Fruit fly (Drosophila melanogaster) whole organism, embryonic: Measurements from ENCODE around the gene wrm2.

Experiments
- CG10654 ChIP-seq: fragments of 200-800 bp; sonication (Bioruptor generic); optimal IDR thresholded peaks from 2 replicates; lab custom pipeline; 2016; ENCODE audit warnings: missing biosample characterization, missing genetic modification characterization
- CG12236 ChIP-seq: fragments of 200-800 bp; sonication (Bioruptor generic); optimal IDR thresholded peaks from 2 replicates; lab custom pipeline; 2016; ENCODE audit warnings: missing biosample characterization, missing genetic modification characterization
- CG12942 ChIP-seq: fragments of 200-800 bp; sonication (Bioruptor generic); optimal IDR thresholded peaks from 3 replicates; lab custom pipeline; 2016; ENCODE audit warnings: missing biosample characterization, missing genetic modification characterization
- CG13296 ChIP-seq: fragments of 200-800 bp; sonication (Bioruptor generic); optimal IDR thresholded peaks from 3 replicates; lab custom pipeline; 2018; ENCODE audit warnings: missing biosample characterization, mild to moderate bottlenecking, missing genetic modification characterization
- CG15479 ChIP-seq: fragments of 200-800 bp; sonication (Bioruptor generic); optimal IDR thresholded peaks from 3 replicates; lab custom pipeline; 2019; ENCODE audit warnings: missing biosample characterization, mild to moderate bottlenecking, missing genetic modification characterization, moderate library complexity
- CG16815 ChIP-seq: fragments of 200-800 bp; sonication (Bioruptor generic); optimal IDR thresholded peaks from 3 replicates; lab custom pipeline; 2017; ENCODE audit warnings: missing biosample characterization, mild to moderate bottlenecking, missing genetic modification characterization
- CG17328 ChIP-seq: fragments of 200-800 bp; sonication (Bioruptor generic); IDR thresholded peaks from 2 replicates; pipeline ENCODE4 v1.3.6; 2022; ENCODE audit warnings: missing biosample characterization, missing genetic modification characterization
- CG30020 ChIP-seq: fragments of 200-800 bp; optimal IDR thresholded peaks from 2 replicates; lab custom pipeline; 2019; ENCODE audit warnings: missing biosample characterization, mild to moderate bottlenecking, missing genetic modification characterization, moderate library complexity
- CG30403 ChIP-seq: fragments of 200-800 bp; sonication (Bioruptor generic); optimal IDR thresholded peaks from 3 replicates; lab custom pipeline; 2016; ENCODE audit warnings: missing biosample characterization, missing genetic modification characterization
- CG31365 ChIP-seq: fragments of 200-800 bp; sonication (Bioruptor generic); optimal IDR thresholded peaks from 2 replicates; lab custom pipeline; 2018; ENCODE audit warnings: missing biosample characterization, mild to moderate bottlenecking, missing genetic modification characterization
- CG3726 ChIP-seq: fragments of 200-800 bp; sonication (Bioruptor generic); IDR thresholded peaks from 3 replicates; pipeline ENCODE4, ENCODE4 v1.3.6; 2022; ENCODE audit warnings: missing biosample characterization, missing genetic modification characterization
- CG4282 ChIP-seq: fragments of 200-800 bp; sonication (Bioruptor generic); optimal IDR thresholded peaks from 2 replicates; lab custom pipeline; 2016; ENCODE audit warnings: missing biosample characterization, missing genetic modification characterization
- CG43689 ChIP-seq: fragments of 200-800 bp; sonication (Bioruptor generic); IDR thresholded peaks from 2 replicates; pipeline ENCODE4 v1.3.6; 2022; ENCODE audit warnings: missing biosample characterization, missing genetic modification characterization
- CG8089 ChIP-seq: fragments of 200-800 bp; sonication (Bioruptor generic); optimal IDR thresholded peaks from 3 replicates; lab custom pipeline; 2016; ENCODE audit warnings: missing biosample characterization, missing genetic modification characterization
- CG8924 ChIP-seq: fragments of 200-800 bp; optimal IDR thresholded peaks from 3 replicates; lab custom pipeline; 2019; ENCODE audit warnings: missing biosample characterization, mild to moderate bottlenecking, missing genetic modification characterization, moderate library complexity
- CG8944 ChIP-seq: fragments of 200-800 bp; sonication (Bioruptor generic); optimal IDR thresholded peaks from 3 replicates; lab custom pipeline; 2016; ENCODE audit warnings: missing biosample characterization, missing genetic modification characterization
- Dad ChIP-seq: fragments of 200-800 bp; sonication (Bioruptor generic); optimal IDR thresholded peaks from 3 replicates; lab custom pipeline; 2016; ENCODE audit warnings: missing biosample characterization, missing genetic modification characterization
- Dll ChIP-seq: fragments of 200-800 bp; sonication (Bioruptor generic); IDR thresholded peaks from 4 replicates; pipeline ENCODE4 v1.3.6; 2022; ENCODE audit warnings: missing biosample characterization, missing genetic modification characterization; ENCODE audit not compliant: partially characterized antibody
- Gug ChIP-seq: fragments of 200-800 bp; sonication (Bioruptor generic); IDR thresholded peaks from 4 replicates; pipeline ENCODE4 v1.3.6; 2022; ENCODE audit warnings: missing biosample characterization, missing genetic modification characterization
- H2.0 ChIP-seq: fragments of 200-800 bp; sonication (Bioruptor generic); IDR thresholded peaks from 2 replicates; pipeline ENCODE4 v1.3.6; 2022; ENCODE audit warnings: missing biosample characterization, missing genetic modification characterization
- Hr3 ChIP-seq: fragments of 200-800 bp; sonication (Bioruptor generic); optimal IDR thresholded peaks from 3 replicates; lab custom pipeline; 2016; ENCODE audit warnings: missing biosample characterization, missing genetic modification characterization
- Hr51 ChIP-seq, 2 experiments: fragments of 200-800 bp; sonication (Bioruptor generic); optimal IDR thresholded peaks; 2 replicates in 1 of 2; 3 replicates in 1 of 2; lab custom pipeline; 2016 to 2018; ENCODE audit warnings: missing biosample characterization in 2 of 2, missing genetic modification characterization in 2 of 2, mild to moderate bottlenecking in 1 of 2, moderate library complexity in 1 of 2
- MBD-R2 ChIP-seq: fragments of 200-800 bp; sonication (Bioruptor generic); IDR thresholded peaks from 2 replicates; pipeline ENCODE4 v1.3.6; 2022; ENCODE audit warnings: missing biosample characterization, missing genetic modification characterization
- Meics ChIP-seq: fragments of 200-800 bp; sonication (Bioruptor generic); optimal IDR thresholded peaks from 2 replicates; lab custom pipeline; 2017; ENCODE audit warnings: missing biosample characterization, mild to moderate bottlenecking, missing genetic modification characterization
- Neu2 ChIP-seq: fragments of 200-800 bp; sonication (Bioruptor generic); optimal IDR thresholded peaks from 3 replicates; lab custom pipeline; 2016; ENCODE audit warnings: missing biosample characterization, missing genetic modification characterization, borderline replicate concordance
- NfI ChIP-seq: fragments of 200-800 bp; sonication (Bioruptor generic); optimal IDR thresholded peaks from 3 replicates; lab custom pipeline; 2018; ENCODE audit warnings: missing biosample characterization, mild to moderate bottlenecking, missing genetic modification characterization, moderate library complexity
- Sry-β ChIP-seq: fragments of 200-800 bp; sonication (Bioruptor generic); optimal IDR thresholded peaks from 2 replicates; lab custom pipeline; 2018; ENCODE audit warnings: missing biosample characterization, mild to moderate bottlenecking, missing genetic modification characterization, moderate library complexity
- bbx ChIP-seq: fragments of 200-800 bp; sonication (Bioruptor generic); IDR thresholded peaks from 2 replicates; pipeline ENCODE4 v1.3.6; 2022; ENCODE audit warnings: missing biosample characterization, missing genetic modification characterization; ENCODE audit not compliant: partially characterized antibody
- dysf ChIP-seq: fragments of 200-800 bp; sonication (Bioruptor generic); IDR thresholded peaks from 3 replicates; pipeline ENCODE4 v1.3.6; 2022; ENCODE audit warnings: missing biosample characterization, missing genetic modification characterization
- en ChIP-seq: fragments of 200-800 bp; sonication (Bioruptor generic); optimal IDR thresholded peaks from 2 replicates; lab custom pipeline; 2016; ENCODE audit warnings: missing biosample characterization, missing genetic modification characterization
- eve ChIP-seq, 2 experiments: fragments of >200 bp; optimal IDR thresholded peaks; 2 replicates each; lab custom pipeline; 2017; ENCODE audit warnings: missing biosample characterization in 2 of 2, missing genetic modification characterization in 2 of 2
- fd96Cb ChIP-seq: fragments of 200-800 bp; sonication (Bioruptor generic); optimal IDR thresholded peaks from 2 replicates; lab custom pipeline; 2018; ENCODE audit warnings: missing biosample characterization, mild to moderate bottlenecking, missing genetic modification characterization, moderate library complexity
- hkb ChIP-seq, 2 experiments: fragments of 200-800 bp in 1 of 2; fragments of >200 bp in 1 of 2; sonication (Bioruptor generic) in 1 of 2; IDR thresholded peaks in 1 of 2; optimal IDR thresholded peaks in 1 of 2; 2 replicates each; pipeline versions ENCODE4 v1.3.6 to Lab custom; 2017 to 2022; ENCODE audit warnings: missing biosample characterization in 1 of 2, missing genetic modification characterization in 1 of 2
- maf-S ChIP-seq: fragments of 200-800 bp; sonication (Bioruptor generic); optimal IDR thresholded peaks from 2 replicates; lab custom pipeline; 2016; ENCODE audit warnings: missing biosample characterization, missing genetic modification characterization
- mld ChIP-seq: fragments of 200-800 bp; sonication (Bioruptor generic); IDR thresholded peaks from 3 replicates; pipeline ENCODE4 v1.3.6; 2022; ENCODE audit warnings: missing biosample characterization, missing genetic modification characterization; ENCODE audit not compliant: partially characterized antibody
- odd ChIP-seq: fragments of 200-800 bp; sonication (Bioruptor generic); optimal IDR thresholded peaks from 2 replicates; lab custom pipeline; 2017; ENCODE audit warnings: missing biosample characterization, mild to moderate bottlenecking, missing genetic modification characterization
- pfk ChIP-seq: fragments of 200-800 bp; sonication (Bioruptor generic); optimal IDR thresholded peaks from 2 replicates; lab custom pipeline; 2018; ENCODE audit warnings: missing biosample characterization, mild to moderate bottlenecking, missing genetic modification characterization, moderate library complexity
- phol ChIP-seq: fragments of 200-800 bp; sonication (Bioruptor generic); optimal IDR thresholded peaks from 3 replicates; lab custom pipeline; 2018; ENCODE audit warnings: missing biosample characterization, mild to moderate bottlenecking, missing genetic modification characterization, moderate library complexity
- prd ChIP-seq, 3 experiments: fragments of >200 bp in 2 of 3; fragments of 200-800 bp in 1 of 3; sonication (Bioruptor generic) in 1 of 3; optimal IDR thresholded peaks in 2 of 3; IDR thresholded peaks in 1 of 3; 2 replicates in 2 of 3; 3 replicates in 1 of 3; pipeline versions ENCODE4 v1.3.6 to Lab custom; 2017 to 2022; ENCODE audit warnings: missing biosample characterization in 1 of 3, missing genetic modification characterization in 1 of 3
- psq ChIP-seq: fragments of 200-800 bp; sonication (Bioruptor generic); optimal IDR thresholded peaks from 2 replicates; lab custom pipeline; 2017; ENCODE audit warnings: missing biosample characterization, missing genetic modification characterization
- row ChIP-seq: fragments of 200-800 bp; sonication (Bioruptor generic); IDR thresholded peaks from 3 replicates; pipeline ENCODE4 v1.3.6; 2022; ENCODE audit warnings: missing biosample characterization, missing genetic modification characterization
- scrt ChIP-seq: fragments of 200-800 bp; sonication (Bioruptor generic); optimal IDR thresholded peaks from 2 replicates; lab custom pipeline; 2018; ENCODE audit warnings: missing biosample characterization, mild to moderate bottlenecking, missing genetic modification characterization, moderate library complexity
- seq ChIP-seq: fragments of 200-800 bp; sonication (Bioruptor generic); IDR thresholded peaks from 2 replicates; pipeline ENCODE4 v1.3.6; 2022; ENCODE audit warnings: missing biosample characterization, missing genetic modification characterization
- sim ChIP-seq: fragments of 200-800 bp; sonication (Bioruptor generic); IDR thresholded peaks from 2 replicates; pipeline ENCODE4 v1.3.6; 2022; ENCODE audit warnings: missing biosample characterization, missing genetic modification characterization
- slou ChIP-seq: fragments of 200-800 bp; sonication (Bioruptor generic); optimal IDR thresholded peaks from 3 replicates; lab custom pipeline; 2016; ENCODE audit warnings: missing biosample characterization, missing genetic modification characterization
- stwl ChIP-seq: fragments of 200-800 bp; sonication (Bioruptor generic); optimal IDR thresholded peaks from 3 replicates; lab custom pipeline; 2018; ENCODE audit warnings: missing biosample characterization, mild to moderate bottlenecking, missing genetic modification characterization, moderate library complexity
- tna ChIP-seq: fragments of 200-800 bp; sonication (Bioruptor generic); IDR thresholded peaks from 2 replicates; pipeline ENCODE4 v1.3.6; 2022; ENCODE audit warnings: missing biosample characterization, missing genetic modification characterization; ENCODE audit not compliant: partially characterized antibody
- tx ChIP-seq: fragments of 200-800 bp; sonication (Bioruptor generic); optimal IDR thresholded peaks from 2 replicates; lab custom pipeline; 2016; ENCODE audit warnings: missing biosample characterization, missing genetic modification characterization

The wrm2 gene

DNA sequence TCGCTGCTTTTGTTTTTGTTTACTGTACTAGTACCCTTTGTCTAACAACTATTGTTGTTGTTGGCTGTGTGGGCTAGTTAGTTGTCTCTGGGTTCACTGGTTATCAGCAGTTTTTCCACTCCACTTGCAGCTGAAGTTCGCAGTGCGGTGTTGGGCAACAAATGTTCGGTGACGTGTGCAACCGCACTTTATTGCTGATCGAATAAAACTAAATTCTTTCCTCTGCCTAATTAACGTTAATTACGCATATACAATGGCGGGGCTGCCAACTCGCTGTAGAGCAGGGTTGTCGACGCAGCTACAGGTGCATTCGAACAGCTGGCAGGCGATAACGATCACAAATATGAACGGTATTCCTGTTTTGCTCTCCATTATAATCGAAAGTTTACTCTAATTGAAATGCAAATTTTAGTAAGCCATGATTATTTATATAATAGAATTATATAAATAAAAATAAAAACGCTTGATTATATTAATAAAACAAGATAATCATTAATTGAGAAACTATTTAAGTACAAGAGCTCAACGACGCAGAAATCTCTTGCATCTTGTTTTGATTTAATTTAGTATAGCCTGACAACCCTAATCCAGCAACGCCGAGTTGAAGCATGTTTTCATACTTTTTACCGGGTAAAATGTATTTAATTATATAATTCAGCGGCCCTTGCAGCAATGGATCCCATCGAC lies 6.3 kb downstream of the wrm2 start, which contains the start of the genes mrva, CG42307 and mus312 (continued):
- TF ChIP-seq seq (GFP tag; lab: Robert Waterston, UW), result peak; percentile 61; the same call in 1 of the 2 replicates
- peak; percentile 79 for TF ChIP-seq CG17328 (GFP tag; lab: Robert Waterston, UW)
- TF ChIP-seq CG16815 (GFP tag; lab: Kevin White, UChicago), result peak; percentile 68
- TF ChIP-seq CG8924 (tag; lab: Kevin White, UChicago), result peak; percentile 96
- TF ChIP-seq CG4282 (GFP tag; lab: Kevin White, UChicago), result no peak
- peak; percentile 84 for TF ChIP-seq CG30403 (GFP tag; lab: Kevin White, UChicago)
- TF ChIP-seq tna, result no peak
- peak; percentile 91 for TF ChIP-seq NfI (GFP tag; lab: Kevin White, UChicago)
- no peak for TF ChIP-seq CG31365
- TF ChIP-seq CG10654 (GFP tag; lab: Kevin White, UChicago), result peak; percentile 82
- TF ChIP-seq CG8944 (GFP tag; lab: Kevin White, UChicago), result peak; percentile 14
- no peak for TF ChIP-seq Neu2 (GFP tag; lab: Kevin White, UChicago)
- TF ChIP-seq Hr3, result peak; percentile 90
- TF ChIP-seq CG12942 (GFP tag; lab: Kevin White, UChicago), result peak; percentile 84
- TF ChIP-seq hkb (optimal IDR thresholded peaks at IDR 0.05; lab: Kevin White, UChicago), result no peak
- peak; percentile 63; the same call in 1 of the 2 replicates for TF ChIP-seq hkb (GFP tag; IDR thresholded peaks at IDR 0.05; lab: Robert Waterston, UW)
- no peak for TF ChIP-seq prd (optimal IDR thresholded peaks at IDR 0.05; lab: Kevin White, UChicago)
- TF ChIP-seq prd (GFP tag; IDR thresholded peaks at IDR 0.05; lab: Robert Waterston, UW), result peak; percentile 82
- TF ChIP-seq stwl, result peak; percentile 90
- peak; percentile 60 for TF ChIP-seq CG43689 (GFP tag; lab: Robert Waterston, UW)
- peak; percentile 17 for TF ChIP-seq Dad (GFP tag; lab: Kevin White, UChicago)
- peak; percentile 85 for TF ChIP-seq Meics (GFP tag; lab: Kevin White, UChicago)
- TF ChIP-seq CG15479 (GFP tag; lab: Kevin White, UChicago), result peak; percentile 27
- TF ChIP-seq odd (GFP tag; lab: Kevin White, UChicago), result peak; percentile 88
- TF ChIP-seq scrt (GFP tag; lab: Kevin White, UChicago), result peak; percentile 92
- peak; percentile 87 for TF ChIP-seq dysf (GFP tag; lab: Robert Waterston, UW)
- peak; percentile 85 for TF ChIP-seq fd96Cb (tag; lab: Kevin White, UChicago)
- peak; percentile 54 for TF ChIP-seq slou (GFP tag; lab: Kevin White, UChicago)
- 0 out of 4 replicates have a peak, but pooled peaks have one; percentile 23 for TF ChIP-seq Gug (GFP tag; lab: Robert Waterston, UW)
- TF ChIP-seq row, result peak; percentile 96
- peak; percentile 88 for TF ChIP-seq CG30020 (tag; lab: Kevin White, UChicago)
- peak; percentile 60; the same call in 3 of the 4 replicates for TF ChIP-seq Dll
- no peak for TF ChIP-seq CG3726 (GFP tag; lab: Robert Waterston, UW)
- TF ChIP-seq en, result no peak
- TF ChIP-seq CG13296 (GFP tag; lab: Kevin White, UChicago), result peak; percentile 92
- TF ChIP-seq CG8089 (GFP tag; lab: Kevin White, UChicago), result peak; percentile 35
- peak; percentile 43 for TF ChIP-seq Sry-β (GFP tag; lab: Kevin White, UChicago)
- no peak for TF ChIP-seq tx (GFP tag; lab: Kevin White, UChicago)
- peak; percentile 89 for TF ChIP-seq phol (tag; lab: Kevin White, UChicago)
- TF ChIP-seq bbx (GFP tag; lab: Robert Waterston, UW), result peak; percentile 55; the same call in 1 of the 2 replicates
- no peak for TF ChIP-seq CG12236 (GFP tag; lab: Kevin White, UChicago)
- TF ChIP-seq psq (GFP tag; lab: Kevin White, UChicago), result peak; percentile 68
- peak; percentile 84 for TF ChIP-seq MBD-R2 (GFP tag; lab: Robert Waterston, UW)
- peak; percentile 5 for TF ChIP-seq pfk (GFP tag; lab: Kevin White, UChicago)
- TF ChIP-seq eve (GFP tag; optimal IDR thresholded peaks at IDR 0.05; lab: Kevin White, UChicago), result no peak
- TF ChIP-seq maf-S (GFP tag; lab: Kevin White, UChicago), result peak; percentile 5
- TF ChIP-seq sim (GFP tag; lab: Robert Waterston, UW), result 0 out of 2 replicates have a peak, but pooled peaks have one; percentile 13
- peak; percentile 80 for TF ChIP-seq H2.0 (GFP tag; lab: Robert Waterston, UW)
- TF ChIP-seq Hr51 (GFP tag; optimal IDR thresholded peaks at IDR 0.05; lab: Kevin White, UChicago), result peak in 1 of 2 experiments; percentile 54
- TF ChIP-seq mld (GFP tag; lab: Robert Waterston, UW), result no peak
